Fruit fly (Drosophila melanogaster): ENCODE results near the gene CG5888.

CG5888 gene

dm6 chr2L:16487571-16488276 lies 39.5 kb upstream of the CG5888 start, which contains the start of gene Nepl8:
Gene Nepl8, plus strand, starts transcription at chr2L:16488148.
- TF ChIP-seq Rel (GFP tag; optimal IDR thresholded peaks at IDR 0.05) (no peak), Rel (tag; optimal IDR thresholded peaks at IDR 0.05) (peak; percentile 91), Hr78 (GFP tag; optimal IDR thresholded peaks at IDR 0.05) (no peak), rgr (GFP tag; optimal IDR thresholded peaks at IDR 0.05) (no peak), CrebA (GFP tag; optimal IDR thresholded peaks at IDR 0.05; ENCODE audit: borderline replicate concordance) (no peak), Hr83 (GFP tag; optimal IDR thresholded peaks at IDR 0.05; ENCODE audit: poor library complexity, severe bottlenecking) (no peak), CG32264 (GFP tag; optimal IDR thresholded peaks at IDR 0.05) (no peak), sv (GFP tag; optimal IDR thresholded peaks at IDR 0.05) (peak; percentile 1), Dif (GFP tag; optimal IDR thresholded peaks at IDR 0.05; ENCODE audit: partially characterized antibody) (peak; percentile 100), br (GFP tag; optimal IDR thresholded peaks at IDR 0.05) (no peak), GATAd (GFP tag; optimal IDR thresholded peaks at IDR 0.05) (no peak), HLH106 (tag; optimal IDR thresholded peaks at IDR 0.05) (peak; percentile 33), Abd-B (GFP tag; optimal IDR thresholded peaks at IDR 0.05) (no peak), brk (GFP tag; optimal IDR thresholded peaks at IDR 0.05) (no peak), Vsx2 (GFP tag; optimal IDR thresholded peaks at IDR 0.05; ENCODE audit: partially characterized antibody) (peak; percentile 96), dl (GFP tag; optimal IDR thresholded peaks at IDR 0.05; ENCODE audit: insufficient read depth in 1 of 2, partially characterized antibody in 2 of 2) (peak; percentile 84 to 91)

- TF ChIP-seq Dif (GFP tag; optimal IDR thresholded peaks at IDR 0.05; ENCODE audit: partially characterized antibody): peak; percentile 80
- TF ChIP-seq Myc (optimal IDR thresholded peaks at IDR 0.05): no peak
- TF ChIP-seq usp (GFP tag; optimal IDR thresholded peaks at IDR 0.05): no peak
- peak; percentile 22 to 39 for TF ChIP-seq dl (GFP tag; optimal IDR thresholded peaks at IDR 0.05; ENCODE audit: insufficient read depth in 1 of 2, partially characterized antibody in 2 of 2)
- TF ChIP-seq Mio (GFP tag; optimal IDR thresholded peaks at IDR 0.05): peak; percentile 43
- TF ChIP-seq GATAd (GFP tag; optimal IDR thresholded peaks at IDR 0.05): peak; percentile 29
- TF ChIP-seq br (GFP tag; optimal IDR thresholded peaks at IDR 0.05): peak; percentile 25
- TF ChIP-seq Hr78 (GFP tag; optimal IDR thresholded peaks at IDR 0.05): no peak
- no peak for TF ChIP-seq pan (optimal IDR thresholded peaks at IDR 0.05)
- TF ChIP-seq dsf (GFP tag; optimal IDR thresholded peaks at IDR 0.05; ENCODE audit: borderline replicate concordance): peak; percentile 33
- peak; percentile 50 for TF ChIP-seq Sp1 (GFP tag; optimal IDR thresholded peaks at IDR 0.05)
- no peak for TF ChIP-seq sage (GFP tag; optimal IDR thresholded peaks at IDR 0.05)
- no peak for TF ChIP-seq CrebA (GFP tag; optimal IDR thresholded peaks at IDR 0.05; ENCODE audit: borderline replicate concordance)
- peak; percentile 75 for TF ChIP-seq Jra (GFP tag; optimal IDR thresholded peaks at IDR 0.05)
- no peak for TF ChIP-seq CG9705 (GFP tag; optimal IDR thresholded peaks at IDR 0.05)
- TF ChIP-seq woc (GFP tag; optimal IDR thresholded peaks at IDR 0.05): no peak
- no peak for TF ChIP-seq Rel (GFP tag; optimal IDR thresholded peaks at IDR 0.05)
- peak; percentile 17 for TF ChIP-seq Rel (tag; optimal IDR thresholded peaks at IDR 0.05)
- TF ChIP-seq ey (GFP tag; optimal IDR thresholded peaks at IDR 0.05): peak; percentile 9
- TF ChIP-seq N (GFP tag; optimal IDR thresholded peaks at IDR 0.05): peak; percentile 74
- TF ChIP-seq HLH106 (tag; optimal IDR thresholded peaks at IDR 0.05): peak; percentile 30
- no peak for TF ChIP-seq lola (GFP tag; optimal IDR thresholded peaks at IDR 0.05)
- TF ChIP-seq Vsx2 (GFP tag; optimal IDR thresholded peaks at IDR 0.05; ENCODE audit: partially characterized antibody): peak; percentile 39
- peak; percentile 98 for TF ChIP-seq Hr83 (GFP tag; optimal IDR thresholded peaks at IDR 0.05; ENCODE audit: poor library complexity, severe bottlenecking)
- peak; percentile 56 for TF ChIP-seq CG32264 (GFP tag; optimal IDR thresholded peaks at IDR 0.05)
- TF ChIP-seq fru (GFP tag; optimal IDR thresholded peaks at IDR 0.05): peak; percentile 51
- TF ChIP-seq Dfd (GFP tag; optimal IDR thresholded peaks at IDR 0.05): no peak
- TF ChIP-seq jim (GFP tag; optimal IDR thresholded peaks at IDR 0.05): peak; percentile 94
- peak in 1 of 2 experiments; percentile 54 for TF ChIP-seq foxo (GFP tag; optimal IDR thresholded peaks at IDR 0.05)
- TF ChIP-seq OdsH (GFP tag; optimal IDR thresholded peaks at IDR 0.05): peak; percentile 53
- peak; percentile 77 for TF ChIP-seq Hnf4 (GFP tag; optimal IDR thresholded peaks at IDR 0.05)
- no peak for TF ChIP-seq sv (GFP tag; optimal IDR thresholded peaks at IDR 0.05)
- TF ChIP-seq brk (GFP tag; optimal IDR thresholded peaks at IDR 0.05): peak; percentile 57
- TF ChIP-seq tai (GFP tag; optimal IDR thresholded peaks at IDR 0.05): peak; percentile 89
- peak; percentile 69 for TF ChIP-seq psq (GFP tag; optimal IDR thresholded peaks at IDR 0.05)
- TF ChIP-seq Abd-B (GFP tag; optimal IDR thresholded peaks at IDR 0.05): no peak
- TF ChIP-seq dmrt93B (GFP tag; optimal IDR thresholded peaks at IDR 0.05): peak; percentile 65
- TF ChIP-seq rgr (GFP tag; optimal IDR thresholded peaks at IDR 0.05): peak; percentile 81
- peak; percentile 51 for TF ChIP-seq h (GFP tag; optimal IDR thresholded peaks at IDR 0.05)
Observed at dm6 chr2L:16486001-16486793, 37.9 kb upstream of the CG5888 start.
